Worm (Caenorhabditis elegans): Measurements from ENCODE around the gene pqn-96.

The pqn-96 gene

ce11 chrIII:8466735-8467134, 27.5 kb upstream of the pqn-96 start, which contains the start of gene mig-39:
Gene mig-39, plus strand, starts transcription at chrIII:8467035.
- TF ChIP-seq ekl-4 (GFP tag; IDR thresholded peaks at IDR 0.05) = no peak
- no peak for TF ChIP-seq rpc-1 (optimal IDR thresholded peaks at IDR 0.05)
- no peak for TF ChIP-seq rpc-1 (tag; optimal IDR thresholded peaks at IDR 0.05)
- TF ChIP-seq ceh-91 (GFP tag; IDR thresholded peaks at IDR 0.05) = no peak
- TF ChIP-seq ztf-25 (GFP tag; IDR thresholded peaks at IDR 0.05) = no peak
- no peak for TF ChIP-seq tbx-9 (tag; optimal IDR thresholded peaks at IDR 0.05; ENCODE audit: borderline replicate concordance)
- no peak for TF ChIP-seq rec-8 (tag; optimal IDR thresholded peaks at IDR 0.05)
- TF ChIP-seq hmg-1.2 (GFP tag; IDR thresholded peaks at IDR 0.05) = no peak
- no peak for TF ChIP-seq Y53F4B.3 (GFP tag; IDR thresholded peaks at IDR 0.05)
- no peak for TF ChIP-seq attf-5 (GFP tag; optimal IDR thresholded peaks at IDR 0.05)
- no peak for TF ChIP-seq nhr-27 (tag; optimal IDR thresholded peaks at IDR 0.05)
- no peak for TF ChIP-seq ceh-40 (GFP tag; IDR thresholded peaks at IDR 0.05)
- TF ChIP-seq hrde-1 (tag; optimal IDR thresholded peaks at IDR 0.05; ENCODE audit: borderline replicate concordance) = no peak
- no peak for TF ChIP-seq madf-10 (tag; optimal IDR thresholded peaks at IDR 0.05)
- TF ChIP-seq nhr-120 (GFP tag; IDR thresholded peaks at IDR 0.05) = no peak
- TF ChIP-seq F23B12.7 (tag; optimal IDR thresholded peaks at IDR 0.05; ENCODE audit: insufficient read depth) = no peak
- TF ChIP-seq F57C9.4 (tag; optimal IDR thresholded peaks at IDR 0.05) = no peak
- no peak for TF ChIP-seq lin-54 (GFP tag; optimal IDR thresholded peaks at IDR 0.05)
- TF ChIP-seq T07F8.4 (tag; optimal IDR thresholded peaks at IDR 0.05) = no peak
- TF ChIP-seq ama-1 (optimal IDR thresholded peaks at IDR 0.05) = no peak
- no peak for TF ChIP-seq ama-1 (GFP tag; optimal IDR thresholded peaks at IDR 0.05)
- TF ChIP-seq egl-18 (GFP tag; IDR thresholded peaks at IDR 0.05) = no peak

DNA sequence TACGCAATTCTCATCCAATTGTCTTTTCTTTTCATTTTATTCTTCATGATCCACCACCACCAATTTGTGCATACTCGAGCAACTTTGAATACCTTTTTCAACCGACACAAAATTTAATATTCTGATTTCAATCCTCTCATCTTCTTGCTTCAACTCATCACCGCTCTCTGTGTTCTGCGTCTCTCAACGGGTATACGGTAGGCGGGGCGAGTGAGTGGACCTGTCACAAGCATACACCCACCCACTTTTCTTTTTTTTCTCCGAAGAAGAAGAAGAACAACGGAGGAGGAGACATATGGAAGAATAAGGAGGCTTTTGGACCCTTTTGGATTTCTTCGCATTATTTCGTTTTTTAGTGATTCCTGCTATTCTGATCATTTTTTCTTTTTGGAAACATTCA, 22.2 kb upstream of the pqn-96 start:
- TF ChIP-seq attf-5 (GFP tag; optimal IDR thresholded peaks at IDR 0.05) = no peak
- no peak for TF ChIP-seq ztf-22 (GFP tag; optimal IDR thresholded peaks at IDR 0.05)
- TF ChIP-seq nhr-120 (GFP tag; IDR thresholded peaks at IDR 0.05) = no peak
- TF ChIP-seq ceh-40 (GFP tag; IDR thresholded peaks at IDR 0.05) = no peak
- TF ChIP-seq tbp1 (GFP tag; optimal IDR thresholded peaks at IDR 0.05) = no peak
- no peak for TF ChIP-seq C06A6.2 (GFP tag; conservative IDR thresholded peaks at IDR 0.05)
- no peak for TF ChIP-seq rpc-1 (optimal IDR thresholded peaks at IDR 0.05)
- no peak for TF ChIP-seq rpc-1 (tag; optimal IDR thresholded peaks at IDR 0.05)
- TF ChIP-seq zfh-2 (GFP tag; conservative IDR thresholded peaks at IDR 0.05) = no peak
- no peak for TF ChIP-seq nhr-27 (tag; optimal IDR thresholded peaks at IDR 0.05)
- no peak for TF ChIP-seq B0035.1 (tag; optimal IDR thresholded peaks at IDR 0.05)
- TF ChIP-seq cebp-2 (GFP tag; IDR thresholded peaks at IDR 0.05) = no peak
- TF ChIP-seq Y95B8A.8 (GFP tag; IDR thresholded peaks at IDR 0.05) = no peak
- no peak for TF ChIP-seq zim-3 (tag; optimal IDR thresholded peaks at IDR 0.05)
- no peak for TF ChIP-seq ets-4 (GFP tag; optimal IDR thresholded peaks at IDR 0.05)

ce11 chrIII:8457605-8458004, 18.4 kb upstream of the pqn-96 start:
- TF ChIP-seq F33H1.4 (GFP tag; IDR thresholded peaks at IDR 0.05) (no peak), C06A6.2 (GFP tag; conservative IDR thresholded peaks at IDR 0.05) (no peak), lin-35 (GFP tag; optimal IDR thresholded peaks at IDR 0.05) (no peak), sdz-38 (tag; optimal IDR thresholded peaks at IDR 0.05) (no peak), Y79H2A.3 (GFP tag; conservative IDR thresholded peaks at IDR 0.05) (no peak), ceh-27 (GFP tag; optimal IDR thresholded peaks at IDR 0.05) (no peak), madf-10 (tag; optimal IDR thresholded peaks at IDR 0.05) (no peak), T07F8.4 (tag; optimal IDR thresholded peaks at IDR 0.05) (no peak), xnd-1 (tag; optimal IDR thresholded peaks at IDR 0.05) (no peak), tbx-9 (tag; optimal IDR thresholded peaks at IDR 0.05; ENCODE audit: borderline replicate concordance) (no peak), cebp-1 (GFP tag; IDR thresholded peaks at IDR 0.05) (no peak), cebp-1 (tag; optimal IDR thresholded peaks at IDR 0.05) (no peak), nhr-80 (tag; optimal IDR thresholded peaks at IDR 0.05) (no peak), ets-4 (GFP tag; optimal IDR thresholded peaks at IDR 0.05) (no peak), nfya-2 (GFP tag; IDR thresholded peaks at IDR 0.05) (no peak), pbrm-1 (GFP tag; IDR thresholded peaks at IDR 0.05) (no peak)
